Worm (Caenorhabditis elegans): ENCODE data around the gene W02D7.5.

ce11 chrV:8263941-8264340 lies 35.1 kb downstream of the W02D7.5 start, which contains the start of gene C16D9.9:
- TF ChIP-seq snpc-4 (tag; optimal IDR thresholded peaks at IDR 0.05) (no peak), nhr-28 (tag; optimal IDR thresholded peaks at IDR 0.05) (no peak), nhr-76 (tag; optimal IDR thresholded peaks at IDR 0.05) (no peak), ztf-11 (tag; optimal IDR thresholded peaks at IDR 0.05) (no peak), sptf-1 (tag; optimal IDR thresholded peaks at IDR 0.05) (no peak), lin-13 (tag; optimal IDR thresholded peaks at IDR 0.05) (no peak), mep-1 (tag; optimal IDR thresholded peaks at IDR 0.05) (no peak), lsy-2 (tag; optimal IDR thresholded peaks at IDR 0.05) (no peak), ceh-43 (GFP tag; optimal IDR thresholded peaks at IDR 0.05) (no peak), unc-62 (GFP tag; optimal IDR thresholded peaks at IDR 0.05) (no peak), mab-5 (tag; optimal IDR thresholded peaks at IDR 0.05) (no peak)
